2 worm cellular contexts compared by ENCODE assay signal in the genomic region with DNA sequence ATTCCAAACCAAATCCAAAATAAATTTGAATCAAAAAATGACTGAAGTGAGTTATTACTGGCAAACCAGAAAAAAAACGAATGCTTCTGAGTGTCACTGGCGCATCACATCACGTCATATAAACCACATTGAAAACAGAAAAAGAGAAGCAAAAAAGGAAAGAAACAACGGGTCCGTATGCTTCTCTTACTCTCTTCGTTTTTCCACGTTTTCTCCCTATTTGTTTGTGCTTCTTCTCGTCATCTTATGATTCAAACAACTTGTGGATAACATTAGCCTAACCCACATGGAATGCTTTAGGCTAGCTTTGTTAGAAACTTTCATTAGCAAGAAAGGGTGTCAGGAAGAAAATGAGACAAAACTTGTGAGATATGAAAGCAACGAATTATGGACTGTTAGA.
A peak's percentile ranks its signal among the peaks of the same experiment; 100 is the strongest.
TF ChIP-seq lines count a peak whose summit lies in the region.

No protein-coding gene starts in this region.

TF ChIP-seq in whole organism, L1 larva, 84 proteins besides CTCF, POLR2A, EP300 and RAD21 (continued from another document):
- TF ChIP-seq fkh-8 (tag; optimal IDR thresholded peaks at IDR 0.05; lab: Kevin White, UChicago) (no peak), lin-13 (GFP tag; optimal IDR thresholded peaks at IDR 0.05; lab: Kevin White, UChicago) (no peak)

TF ChIP-seq in whole organism, L2 larva, 48 proteins besides CTCF, POLR2A, EP300 and RAD21 (continued from another document):
- TF ChIP-seq nhr-21 (tag; optimal IDR thresholded peaks at IDR 0.05; lab: Kevin White, UChicago) (no peak), crh-2 (tag; optimal IDR thresholded peaks at IDR 0.05; lab: Kevin White, UChicago) (peak; percentile 53), aly-2 (tag; optimal IDR thresholded peaks at IDR 0.05; lab: Kevin White, UChicago) (no peak)
